Fruit fly (Drosophila melanogaster) whole organism, embryonic: Measurements from ENCODE around the gene PAN3.

Experiments used
- Bgb ChIP-seq: fragments of 200-800 bp; sonication (Bioruptor generic); IDR thresholded peaks from 2 replicates; pipeline ENCODE4 v1.3.6; 2022; ENCODE audit warnings: missing biosample characterization, missing genetic modification characterization; ENCODE audit not compliant: partially characterized antibody
- CG10321 ChIP-seq: fragments of 200-800 bp; sonication (Bioruptor generic); IDR thresholded peaks from 2 replicates; pipeline ENCODE4 v1.3.6; 2022; ENCODE audit warnings: missing biosample characterization, missing genetic modification characterization
- CG11456 ChIP-seq: fragments of 200-800 bp; sonication (Bioruptor generic); IDR thresholded peaks from 3 replicates; pipeline ENCODE4 v1.3.6; 2022; ENCODE audit warnings: missing biosample characterization, missing genetic modification characterization
- CG13424 ChIP-seq: fragments of 200-800 bp; sonication (Bioruptor generic); optimal IDR thresholded peaks from 2 replicates; lab custom pipeline; 2019; ENCODE audit warnings: missing biosample characterization, mild to moderate bottlenecking, missing genetic modification characterization, moderate library complexity
- CG14710 ChIP-seq: fragments of 200-800 bp; sonication (Bioruptor generic); optimal IDR thresholded peaks from 3 replicates; lab custom pipeline; 2019; ENCODE audit warnings: missing biosample characterization, mild to moderate bottlenecking, missing genetic modification characterization, moderate library complexity
- CG15601 ChIP-seq: fragments of 200-800 bp; sonication (Bioruptor generic); optimal IDR thresholded peaks from 3 replicates; lab custom pipeline; 2019; ENCODE audit warnings: missing biosample characterization, mild to moderate bottlenecking, missing genetic modification characterization, moderate library complexity
- CG16779 ChIP-seq: fragments of 200-800 bp; sonication (Bioruptor generic); IDR thresholded peaks from 2 replicates; pipeline ENCODE4 v1.3.6; 2022; ENCODE audit warnings: missing biosample characterization, missing genetic modification characterization
- CG17361 ChIP-seq: fragments of 200-800 bp; sonication (Bioruptor generic); IDR thresholded peaks from 3 replicates; pipeline ENCODE4 v1.3.6; 2022; ENCODE audit warnings: missing biosample characterization, missing genetic modification characterization
- CG17568 ChIP-seq: fragments of 200-800 bp; sonication (Bioruptor generic); optimal IDR thresholded peaks from 2 replicates; lab custom pipeline; 2018; ENCODE audit warnings: missing biosample characterization, mild to moderate bottlenecking, missing genetic modification characterization, moderate library complexity
- CG17612 ChIP-seq: fragments of 200-800 bp; sonication (Bioruptor generic); IDR thresholded peaks from 2 replicates; pipeline ENCODE4 v1.3.6; 2022; ENCODE audit warnings: missing biosample characterization, missing genetic modification characterization
- CG17802 ChIP-seq: fragments of 200-800 bp; sonication (Bioruptor generic); optimal IDR thresholded peaks from 2 replicates; lab custom pipeline; 2018; ENCODE audit warnings: missing biosample characterization, mild to moderate bottlenecking, missing genetic modification characterization, moderate library complexity
- CG18764 ChIP-seq: fragments of 200-800 bp; sonication (Bioruptor generic); optimal IDR thresholded peaks from 3 replicates; lab custom pipeline; 2016; ENCODE audit warnings: missing biosample characterization, missing genetic modification characterization
- CG2116 ChIP-seq: fragments of 200-800 bp; sonication (Bioruptor generic); optimal IDR thresholded peaks from 3 replicates; lab custom pipeline; 2018; ENCODE audit warnings: missing biosample characterization, mild to moderate bottlenecking, missing genetic modification characterization
- CG30431 ChIP-seq: fragments of 200-800 bp; sonication (Bioruptor generic); optimal IDR thresholded peaks from 2 replicates; lab custom pipeline; 2017; ENCODE audit warnings: missing biosample characterization, missing genetic modification characterization
- CG6813 ChIP-seq: fragments of 200-800 bp; sonication (Bioruptor generic); optimal IDR thresholded peaks from 2 replicates; lab custom pipeline; 2017; ENCODE audit warnings: missing biosample characterization, missing genetic modification characterization, mild to moderate bottlenecking, moderate library complexity, missing genetic modification reagents
- CG7556 ChIP-seq: fragments of 200-800 bp; sonication (Bioruptor generic); optimal IDR thresholded peaks from 2 replicates; lab custom pipeline; 2017; ENCODE audit warnings: missing biosample characterization, mild to moderate bottlenecking, missing genetic modification characterization
- CoRest ChIP-seq: fragments of 200-800 bp; sonication (Bioruptor generic); optimal IDR thresholded peaks from 3 replicates; lab custom pipeline; 2018; ENCODE audit warnings: missing biosample characterization, mild to moderate bottlenecking, missing genetic modification characterization, moderate library complexity
- D ChIP-seq, 2 experiments: fragments of 200-800 bp in 1 of 2; fragments of >200 bp in 1 of 2; sonication (Bioruptor generic) in 1 of 2; optimal IDR thresholded peaks; 2 replicates in 1 of 2; 3 replicates in 1 of 2; lab custom pipeline; 2017; ENCODE audit warnings: mild to moderate bottlenecking in 1 of 2, missing biosample characterization in 1 of 2, missing genetic modification characterization in 1 of 2, missing genetic modification reagents in 1 of 2
- Ets97D ChIP-seq: fragments of 200-800 bp; sonication (Bioruptor generic); optimal IDR thresholded peaks from 3 replicates; lab custom pipeline; 2016; ENCODE audit warnings: missing biosample characterization, missing genetic modification characterization
- Kr ChIP-seq: fragments of 200-800 bp; sonication (Bioruptor generic); optimal IDR thresholded peaks from 2 replicates; lab custom pipeline; 2017; ENCODE audit warnings: missing biosample characterization, mild to moderate bottlenecking, missing genetic modification characterization
- Lhr ChIP-seq: fragments of 200-800 bp; sonication (Bioruptor generic); optimal IDR thresholded peaks from 3 replicates; lab custom pipeline; 2017; ENCODE audit warnings: mild to moderate bottlenecking, missing biosample characterization, missing genetic modification reagents, missing genetic modification characterization
- MESR4 ChIP-seq: fragments of 200-800 bp; sonication (Bioruptor generic); optimal IDR thresholded peaks from 2 replicates; lab custom pipeline; 2018; ENCODE audit warnings: missing biosample characterization, mild to moderate bottlenecking, missing genetic modification characterization, moderate library complexity
- Mad ChIP-seq: fragments of 200-800 bp; sonication (Bioruptor generic); optimal IDR thresholded peaks from 2 replicates; lab custom pipeline; 2016; ENCODE audit warnings: missing biosample characterization, missing genetic modification characterization
- NC2α ChIP-seq: fragments of 200-800 bp; sonication (Bioruptor generic); optimal IDR thresholded peaks from 2 replicates; lab custom pipeline; 2016; ENCODE audit warnings: missing biosample characterization, missing genetic modification characterization
- Poxn ChIP-seq: fragments of 200-800 bp; sonication (Bioruptor generic); IDR thresholded peaks from 2 replicates; pipeline ENCODE4 v1.3.6; 2022; ENCODE audit warnings: missing biosample characterization, missing genetic modification characterization
- Six4 ChIP-seq: fragments of 200-800 bp; sonication (Bioruptor generic); optimal IDR thresholded peaks from 2 replicates; lab custom pipeline; 2016; ENCODE audit warnings: missing biosample characterization, missing genetic modification characterization
- Sry-δ ChIP-seq: fragments of 200-800 bp; sonication (Bioruptor generic); optimal IDR thresholded peaks from 2 replicates; lab custom pipeline; 2016; ENCODE audit warnings: missing biosample characterization, missing genetic modification characterization
- abd-A ChIP-seq: fragments of 200-800 bp; sonication (Bioruptor generic); optimal IDR thresholded peaks from 3 replicates; lab custom pipeline; 2019; ENCODE audit warnings: missing biosample characterization, mild to moderate bottlenecking, missing genetic modification characterization, moderate library complexity
- aop ChIP-seq: fragments of 200-800 bp; sonication (Bioruptor generic); IDR thresholded peaks from 2 replicates; pipeline ENCODE4 v1.3.6; 2022; ENCODE audit warnings: missing biosample characterization, missing genetic modification characterization
- ara ChIP-seq: fragments of 200-800 bp; sonication (Bioruptor generic); IDR thresholded peaks from 2 replicates; pipeline ENCODE4 v1.3.6; 2022; ENCODE audit warnings: missing biosample characterization, missing genetic modification characterization
- bcd ChIP-seq: fragments of 200-800 bp; sonication (Bioruptor generic); optimal IDR thresholded peaks from 2 replicates; lab custom pipeline; 2017; ENCODE audit warnings: missing biosample characterization, mild to moderate bottlenecking, missing genetic modification characterization
- bigmax ChIP-seq: fragments of 200-800 bp; sonication (Bioruptor generic); optimal IDR thresholded peaks from 2 replicates; lab custom pipeline; 2018; ENCODE audit warnings: missing biosample characterization, mild to moderate bottlenecking, missing genetic modification characterization
- bsh ChIP-seq, 2 experiments: fragments of 200-800 bp; sonication (Bioruptor generic); optimal IDR thresholded peaks; 2 replicates each; lab custom pipeline; 2017 to 2018; ENCODE audit warnings: mild to moderate bottlenecking in 2 of 2, missing biosample characterization in 2 of 2, missing genetic modification characterization in 2 of 2, moderate library complexity in 1 of 2
- caup ChIP-seq: fragments of 200-800 bp; sonication (Bioruptor generic); optimal IDR thresholded peaks from 3 replicates; lab custom pipeline; 2017; ENCODE audit warnings: missing biosample characterization, mild to moderate bottlenecking, missing genetic modification characterization, moderate library complexity; ENCODE audit not compliant: severe bottlenecking
- dati ChIP-seq: fragments of 200-800 bp; sonication (Bioruptor generic); IDR thresholded peaks from 2 replicates; pipeline ENCODE4 v1.3.6; 2022; ENCODE audit warnings: missing biosample characterization, missing genetic modification characterization
- dm ChIP-seq: fragments of 200-800 bp; sonication (Bioruptor generic); optimal IDR thresholded peaks from 3 replicates; lab custom pipeline; 2016; ENCODE audit warnings: missing biosample characterization, missing genetic modification characterization
- gfzf ChIP-seq: fragments of 200-800 bp; sonication (Bioruptor generic); optimal IDR thresholded peaks from 2 replicates; lab custom pipeline; 2016; ENCODE audit warnings: missing biosample characterization, mild to moderate bottlenecking, missing genetic modification characterization, moderate library complexity
- jing ChIP-seq: fragments of 200-800 bp; sonication (Bioruptor generic); optimal IDR thresholded peaks from 2 replicates; lab custom pipeline; 2018; ENCODE audit warnings: missing biosample characterization, mild to moderate bottlenecking, missing genetic modification characterization
- lab ChIP-seq: fragments of 200-800 bp; sonication (Bioruptor generic); optimal IDR thresholded peaks from 3 replicates; lab custom pipeline; 2017; ENCODE audit warnings: missing biosample characterization, missing genetic modification characterization, mild to moderate bottlenecking, moderate library complexity, missing genetic modification reagents
- lilli ChIP-seq: fragments of 200-800 bp; sonication (Bioruptor generic); optimal IDR thresholded peaks from 3 replicates; lab custom pipeline; 2016; ENCODE audit warnings: missing biosample characterization, missing genetic modification characterization
- pb ChIP-seq: fragments of 200-800 bp; sonication (Bioruptor generic); optimal IDR thresholded peaks from 3 replicates; lab custom pipeline; 2016; ENCODE audit warnings: missing biosample characterization, missing genetic modification characterization
- pros ChIP-seq: fragments of 200-800 bp; sonication (Bioruptor generic); optimal IDR thresholded peaks from 3 replicates; lab custom pipeline; 2019; ENCODE audit warnings: missing biosample characterization, mild to moderate bottlenecking, missing genetic modification characterization, moderate library complexity
- run ChIP-seq: fragments of 200-800 bp; sonication (Bioruptor generic); optimal IDR thresholded peaks from 3 replicates; lab custom pipeline; 2018; ENCODE audit warnings: missing biosample characterization, mild to moderate bottlenecking, missing genetic modification characterization
- sna ChIP-seq: fragments of 200-800 bp; sonication (Bioruptor generic); IDR thresholded peaks from 2 replicates; pipeline ENCODE4 v1.3.6; 2022; ENCODE audit warnings: missing biosample characterization, missing genetic modification characterization; ENCODE audit not compliant: partially characterized antibody
- tna ChIP-seq: fragments of 200-800 bp; sonication (Bioruptor generic); IDR thresholded peaks from 2 replicates; pipeline ENCODE4 v1.3.6; 2022; ENCODE audit warnings: missing biosample characterization, missing genetic modification characterization; ENCODE audit not compliant: partially characterized antibody
- tx ChIP-seq: fragments of 200-800 bp; sonication (Bioruptor generic); optimal IDR thresholded peaks from 2 replicates; lab custom pipeline; 2016; ENCODE audit warnings: missing biosample characterization, missing genetic modification characterization
- vvl ChIP-seq: fragments of 200-800 bp; sonication (Bioruptor generic); IDR thresholded peaks from 2 replicates; pipeline ENCODE4 v1.3.6; 2022; ENCODE audit warnings: missing biosample characterization, missing genetic modification characterization
- zfh1 ChIP-seq: fragments of 200-800 bp; sonication (Bioruptor generic); IDR thresholded peaks from 3 replicates; pipeline ENCODE4 v1.3.6; 2022; ENCODE audit warnings: missing biosample characterization, missing genetic modification characterization

Gene PAN3

dm6 chr3L:3080084-3080994 lies 9.4 kb downstream of the PAN3 start (continued):
- TF ChIP-seq CG17802 (tag; lab: Kevin White, UChicago) (peak; percentile 26), Poxn (GFP tag; lab: Robert Waterston, UW) (no peak), CG14710 (tag; lab: Kevin White, UChicago) (no peak), pros (GFP tag; lab: Kevin White, UChicago) (no peak), MESR4 (GFP tag; lab: Kevin White, UChicago) (no peak), Sry-δ (no peak), abd-A (tag; lab: Kevin White, UChicago) (peak; percentile 40), CG17568 (GFP tag; lab: Kevin White, UChicago) (no peak), pb (GFP tag; lab: Kevin White, UChicago) (no peak), vvl (peak; percentile 62; the same call in 1 of the 2 replicates), Kr (no peak), dati (GFP tag; lab: Robert Waterston, UW) (no peak), CG30431 (GFP tag; lab: Kevin White, UChicago) (no peak), bsh (GFP tag; optimal IDR thresholded peaks at IDR 0.05; lab: Kevin White, UChicago) (peak in 1 of 2 experiments; percentile 51), run (tag; lab: Kevin White, UChicago) (peak; percentile 86), Mad (no peak), Bgb (GFP tag; lab: Robert Waterston, UW) (no peak), Ets97D (no peak), dm (GFP tag; lab: Kevin White, UChicago) (no peak), bigmax (GFP tag; lab: Kevin White, UChicago) (no peak), caup (GFP tag; lab: Kevin White, UChicago) (peak; percentile 3), gfzf (GFP tag; lab: Kevin White, UChicago) (no peak), tx (no peak), CG17612 (GFP tag; lab: Robert Waterston, UW) (no peak), CoRest (tag; lab: Kevin White, UChicago) (no peak), D (optimal IDR thresholded peaks at IDR 0.05; lab: Kevin White, UChicago) (no peak), D (GFP tag; optimal IDR thresholded peaks at IDR 0.05; lab: Kevin White, UChicago) (no peak), NC2α (GFP tag; lab: Kevin White, UChicago) (no peak), CG10321 (GFP tag; lab: Robert Waterston, UW) (no peak), CG2116 (GFP tag; lab: Kevin White, UChicago) (no peak), ara (GFP tag; lab: Robert Waterston, UW) (no peak), aop (GFP tag; lab: Robert Waterston, UW) (no peak), lilli (GFP tag; lab: Kevin White, UChicago) (no peak), CG7556 (GFP tag; lab: Kevin White, UChicago) (peak; percentile 20), CG13424 (tag; lab: Kevin White, UChicago) (no peak), zfh1 (GFP tag; lab: Robert Waterston, UW) (peak; percentile 46; the same call in 2 of the 3 replicates), CG17361 (no peak), CG11456 (GFP tag; lab: Robert Waterston, UW) (no peak), CG15601 (tag; lab: Kevin White, UChicago) (no peak), tna (GFP tag; lab: Robert Waterston, UW) (no peak), Lhr (no peak), CG6813 (no peak), lab (GFP tag; lab: Kevin White, UChicago) (peak; percentile 64), sna (no peak), CG18764 (GFP tag; lab: Kevin White, UChicago) (no peak), jing (peak; percentile 30), Six4 (no peak), CG16779 (GFP tag; lab: Robert Waterston, UW) (no peak), bcd (GFP tag; lab: Kevin White, UChicago) (peak; percentile 9)
